Worm (Caenorhabditis elegans): ENCODE measurements around the gene C16C10.8.

The C16C10.8 gene

DNA sequence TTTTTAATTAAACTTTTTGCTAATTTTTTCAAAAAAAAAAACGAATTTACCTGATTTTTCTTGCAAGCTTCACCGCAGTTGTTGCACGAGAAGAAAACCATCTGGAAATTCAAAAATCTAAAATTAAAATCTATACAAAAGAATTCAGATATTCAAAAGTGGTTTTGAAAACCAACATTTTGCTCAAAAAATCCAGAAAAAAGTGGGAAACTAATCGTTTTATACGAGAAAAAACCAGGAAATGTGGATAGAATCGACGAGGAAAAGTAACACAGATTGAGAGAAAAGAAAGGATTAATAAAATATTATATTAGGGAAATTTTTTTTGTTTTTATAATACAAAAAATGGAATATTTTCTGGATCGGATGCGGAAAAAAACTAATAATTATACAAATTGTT lies at the start of gene C16C10.8:
Gene C16C10.8, minus strand, starts transcription at position 101 of the 400 bp plus-strand sequence.
- TF ChIP-seq lsy-2 (tag; optimal IDR thresholded peaks at IDR 0.05), result no peak
- no peak for TF ChIP-seq unc-39 (tag; optimal IDR thresholded peaks at IDR 0.05)
- no peak for TF ChIP-seq unc-62 (GFP tag; optimal IDR thresholded peaks at IDR 0.05)
- no peak for TF ChIP-seq dmd-4 (tag; optimal IDR thresholded peaks at IDR 0.05)
- TF ChIP-seq crh-2 (tag; optimal IDR thresholded peaks at IDR 0.05), result no peak
- no peak for TF ChIP-seq mab-5 (tag; optimal IDR thresholded peaks at IDR 0.05)
- TF ChIP-seq ceh-82 (tag; optimal IDR thresholded peaks at IDR 0.05), result no peak
- TF ChIP-seq mbf-1 (tag; optimal IDR thresholded peaks at IDR 0.05), result no peak
- no peak for TF ChIP-seq peb-1 (tag; optimal IDR thresholded peaks at IDR 0.05)
- no peak for TF ChIP-seq nhr-129 (tag; optimal IDR thresholded peaks at IDR 0.05)
- TF ChIP-seq fos-1 (tag; optimal IDR thresholded peaks at IDR 0.05), result no peak
- TF ChIP-seq nhr-21 (tag; optimal IDR thresholded peaks at IDR 0.05), result no peak
- TF ChIP-seq nhr-11 (tag; optimal IDR thresholded peaks at IDR 0.05), result no peak
- no peak for TF ChIP-seq lin-13 (GFP tag; optimal IDR thresholded peaks at IDR 0.05)
- no peak for TF ChIP-seq mdl-1 (tag; optimal IDR thresholded peaks at IDR 0.05)
- no peak for TF ChIP-seq lin-11 (tag; optimal IDR thresholded peaks at IDR 0.05)
- TF ChIP-seq ama-1 (optimal IDR thresholded peaks at IDR 0.05), result no peak

DNA sequence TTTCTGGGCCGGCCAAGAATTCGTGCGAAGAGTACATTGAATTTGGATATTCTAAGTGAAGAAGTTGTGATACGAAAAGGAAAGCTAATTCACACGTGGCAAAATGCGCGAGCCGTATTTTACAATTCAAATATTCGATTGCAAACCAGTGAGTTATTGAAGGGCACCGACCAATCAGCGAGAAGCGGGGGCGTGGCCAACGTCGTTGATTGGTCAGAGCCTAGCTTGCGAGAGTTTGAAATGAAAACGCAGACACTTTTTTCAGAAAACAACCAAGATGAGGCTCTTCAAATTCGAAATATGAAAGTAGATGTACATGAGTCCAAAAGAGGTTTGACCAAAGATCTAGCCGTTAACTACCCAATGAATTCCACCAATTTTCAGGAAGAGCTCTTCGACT lies 46.7 kb upstream of the C16C10.8 start:
- TF ChIP-seq ztf-1 (GFP tag; conservative IDR thresholded peaks at IDR 0.05) (no peak), nhr-10 (tag; optimal IDR thresholded peaks at IDR 0.05) (no peak), ztf-11 (tag; optimal IDR thresholded peaks at IDR 0.05) (no peak)

DNA sequence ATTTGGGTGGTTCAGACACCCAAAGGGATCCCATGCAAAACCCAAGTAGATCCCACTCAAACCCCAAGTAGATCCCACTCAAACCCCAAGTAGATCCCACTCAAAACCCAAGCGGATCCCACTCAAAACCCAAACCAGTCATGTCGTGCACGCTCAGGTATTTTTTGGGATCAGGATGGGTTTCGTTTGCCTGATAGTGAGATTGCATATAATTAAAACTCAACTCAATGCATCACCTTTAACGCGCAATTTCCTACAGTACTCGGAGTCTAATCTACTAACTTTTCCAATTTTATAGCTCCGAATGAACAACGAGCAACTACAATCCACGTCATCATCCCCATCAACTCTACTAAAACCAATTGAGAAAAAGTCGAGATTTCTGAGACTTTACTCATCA lies 45.2 kb upstream of the C16C10.8 start, which contains the start of gene phlp-2:
Gene phlp-2, plus strand, starts transcription at position 301 of the 400 bp plus-strand sequence.
- TF ChIP-seq ztf-11 (tag; optimal IDR thresholded peaks at IDR 0.05) (no peak), egl-27 (tag; optimal IDR thresholded peaks at IDR 0.05) (no peak), lin-11 (tag; optimal IDR thresholded peaks at IDR 0.05) (no peak), nhr-21 (tag; optimal IDR thresholded peaks at IDR 0.05) (no peak), sma-3 (GFP tag; optimal IDR thresholded peaks at IDR 0.05) (no peak), mab-5 (tag; optimal IDR thresholded peaks at IDR 0.05) (no peak), unc-62 (GFP tag; optimal IDR thresholded peaks at IDR 0.05) (no peak), nhr-10 (tag; optimal IDR thresholded peaks at IDR 0.05) (no peak), zag-1 (tag; optimal IDR thresholded peaks at IDR 0.05) (no peak), snpc-4 (tag; optimal IDR thresholded peaks at IDR 0.05) (no peak), nhr-11 (tag; optimal IDR thresholded peaks at IDR 0.05) (no peak)

DNA sequence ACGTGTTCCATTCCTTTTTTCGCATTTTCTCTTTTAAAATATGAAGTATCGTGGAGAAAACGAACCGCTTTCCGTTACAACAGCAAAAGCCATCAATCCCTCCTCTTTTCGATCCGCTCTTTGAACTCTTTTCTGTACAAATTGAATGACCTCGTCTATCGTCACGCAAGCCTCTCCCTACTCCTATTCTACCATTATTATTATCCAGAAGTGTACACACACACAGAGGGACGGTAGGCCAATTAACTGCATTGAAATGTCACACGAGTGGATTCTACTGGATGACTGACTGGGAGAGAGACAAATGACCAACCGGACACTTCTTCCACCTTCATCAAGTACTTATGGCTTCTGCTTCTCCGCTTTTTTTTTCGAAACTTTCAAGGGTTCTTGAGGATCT lies 44.2 kb upstream of the C16C10.8 start:
- TF ChIP-seq nhr-77 (tag; optimal IDR thresholded peaks at IDR 0.05) (no peak), nhr-129 (tag; optimal IDR thresholded peaks at IDR 0.05) (peak; percentile 8)

DNA sequence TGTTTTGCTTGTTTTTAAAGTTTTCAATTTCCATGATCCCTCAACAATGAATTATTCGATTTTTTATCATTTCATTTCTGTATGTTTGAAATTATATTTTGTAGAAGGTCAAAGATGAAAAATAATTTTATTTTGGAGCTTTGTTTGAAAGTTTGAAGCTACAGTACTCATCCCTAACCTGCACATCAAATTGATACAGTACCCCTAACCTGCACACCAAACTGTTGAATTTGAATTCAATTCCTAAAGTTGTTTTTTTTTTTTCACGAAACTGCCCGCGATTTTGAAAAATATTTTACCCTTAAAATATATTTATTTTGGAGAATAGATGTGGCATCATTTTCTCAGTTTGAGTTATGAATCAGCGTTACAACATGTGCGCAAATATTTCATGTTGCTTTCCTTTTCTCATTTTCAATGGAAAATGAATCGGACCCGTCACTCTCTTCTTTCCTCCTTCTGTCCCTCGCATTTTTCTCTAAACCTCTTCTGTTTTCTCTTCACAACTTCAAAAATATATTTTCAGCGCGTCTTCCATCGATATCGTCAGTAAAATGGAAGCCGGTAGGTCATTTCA lies 41.9 kb upstream of the C16C10.8 start, which contains the start of gene R74.8:
Gene R74.8, plus strand, starts transcription at position 527 of the 577 bp plus-strand sequence.
- peak in 1 of 2 experiments; percentile 15 for TF ChIP-seq lsy-2 (tag; optimal IDR thresholded peaks at IDR 0.05)
- TF ChIP-seq nhr-25 (tag; optimal IDR thresholded peaks at IDR 0.05), result no peak
- TF ChIP-seq blmp-1 (tag; optimal IDR thresholded peaks at IDR 0.05; ENCODE audit: insufficient read depth), result peak; percentile 24
- TF ChIP-seq ceh-82 (tag; optimal IDR thresholded peaks at IDR 0.05), result no peak
- peak; percentile 37 for TF ChIP-seq unc-55 (GFP tag; optimal IDR thresholded peaks at IDR 0.05)

DNA sequence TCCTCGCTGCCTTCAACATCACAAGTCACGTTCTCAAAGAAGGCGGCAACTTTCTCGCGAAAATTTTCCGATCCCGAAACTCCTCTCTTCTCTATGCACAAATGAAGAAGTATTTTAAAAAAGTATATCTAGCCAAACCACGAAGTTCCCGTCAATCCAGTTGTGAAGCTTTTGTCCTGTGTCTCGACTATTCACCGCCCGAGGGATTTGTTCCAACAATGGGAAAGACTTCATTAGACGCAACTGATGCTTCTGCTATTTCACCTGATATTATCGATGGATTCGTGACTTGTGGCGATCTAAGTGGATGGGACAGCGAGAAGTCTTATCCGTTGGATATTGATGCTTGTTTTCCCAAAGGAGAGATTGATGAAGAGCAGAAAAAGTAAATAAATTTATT lies 41.0 kb upstream of the C16C10.8 start:
- no peak for TF ChIP-seq ama-1 (optimal IDR thresholded peaks at IDR 0.05)
- TF ChIP-seq nhr-23 (tag; optimal IDR thresholded peaks at IDR 0.05), result no peak
- no peak for TF ChIP-seq snpc-4 (tag; optimal IDR thresholded peaks at IDR 0.05)
- no peak for TF ChIP-seq ztf-1 (GFP tag; conservative IDR thresholded peaks at IDR 0.05)
- TF ChIP-seq ztf-11 (tag; optimal IDR thresholded peaks at IDR 0.05), result no peak
- TF ChIP-seq egl-27 (tag; optimal IDR thresholded peaks at IDR 0.05), result no peak

DNA sequence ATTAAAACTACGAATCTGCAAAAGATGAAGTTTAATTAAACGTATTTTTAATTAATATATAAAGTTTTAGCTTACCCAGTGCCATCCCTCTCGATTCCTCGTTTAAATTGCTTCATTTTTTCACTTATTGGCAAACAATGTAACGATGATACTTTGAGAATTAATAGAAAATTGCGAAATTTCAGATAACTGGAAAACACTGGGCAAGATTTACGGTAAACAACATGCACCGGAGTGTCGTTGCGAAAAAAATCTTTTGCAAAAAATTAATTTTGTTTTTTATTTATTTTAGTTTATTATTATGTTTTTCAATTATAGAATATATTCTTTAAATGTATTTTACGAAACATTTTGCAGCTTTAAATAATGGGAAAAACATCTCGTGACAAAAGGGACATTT lies 40.1 kb upstream of the C16C10.8 start, which contains the start of the genes pelo-1 and R74.7:
Gene pelo-1, minus strand, starts transcription at position 151 of the 400 bp plus-strand sequence.
Gene R74.7, plus strand, starts transcription at position 358 of the 400 bp plus-strand sequence.
- peak; percentile 9 for TF ChIP-seq crh-2 (tag; optimal IDR thresholded peaks at IDR 0.05)
- TF ChIP-seq R02D3.7 (tag; optimal IDR thresholded peaks at IDR 0.05), result peak; percentile 55
- TF ChIP-seq unc-55 (GFP tag; optimal IDR thresholded peaks at IDR 0.05), result peak; percentile 86
- TF ChIP-seq elt-1 (tag; optimal IDR thresholded peaks at IDR 0.05), result no peak
- TF ChIP-seq sem-4 (tag; optimal IDR thresholded peaks at IDR 0.05), result no peak
- peak; percentile 6 for TF ChIP-seq gmeb-1 (tag; optimal IDR thresholded peaks at IDR 0.05)
- peak; percentile 61 for TF ChIP-seq C34F6.9 (tag; optimal IDR thresholded peaks at IDR 0.05)
- no peak for TF ChIP-seq peb-1 (tag; optimal IDR thresholded peaks at IDR 0.05)
- peak; percentile 5 for TF ChIP-seq nhr-25 (tag; optimal IDR thresholded peaks at IDR 0.05)
- TF ChIP-seq aly-2 (tag; optimal IDR thresholded peaks at IDR 0.05), result no peak
- peak in 1 of 2 experiments; percentile 61 for TF ChIP-seq lsy-2 (tag; optimal IDR thresholded peaks at IDR 0.05)
- no peak for TF ChIP-seq mbf-1 (tag; optimal IDR thresholded peaks at IDR 0.05)
- TF ChIP-seq fos-1 (tag; optimal IDR thresholded peaks at IDR 0.05), result peak; percentile 12

All from whole organism, L2 larva.